Fruit fly (Drosophila melanogaster): ENCODE data around the gene CG13731.
A peak's percentile ranks its signal among the peaks of the same experiment; 100 is the strongest.

Gene CG13731

dm6 chr3L:17428779-17429178, 40.0 kb upstream of the CG13731 start, which contains the start of gene Gorab:
Gene Gorab (minus strand): TSS chr3L:17428836.
- TF ChIP-seq toe (GFP tag; optimal IDR thresholded peaks at IDR 0.05), result peak; percentile 76
- peak; percentile 59 for TF ChIP-seq CG33017 (tag; optimal IDR thresholded peaks at IDR 0.05)
- TF ChIP-seq Mnt (GFP tag; optimal IDR thresholded peaks at IDR 0.05), result peak; percentile 63
- no peak for TF ChIP-seq CG5204 (GFP tag; optimal IDR thresholded peaks at IDR 0.05)
- peak; percentile 61 for TF ChIP-seq tj (GFP tag; optimal IDR thresholded peaks at IDR 0.05)
- peak; percentile 74 for TF ChIP-seq CG11617 (GFP tag; optimal IDR thresholded peaks at IDR 0.05)
- TF ChIP-seq pad (GFP tag; optimal IDR thresholded peaks at IDR 0.05), result peak; percentile 54
- peak; percentile 88 for TF ChIP-seq bab1 (GFP tag; optimal IDR thresholded peaks at IDR 0.05)
- peak; percentile 55 for TF ChIP-seq Hr96 (GFP tag; optimal IDR thresholded peaks at IDR 0.05)
- TF ChIP-seq ovo (GFP tag; optimal IDR thresholded peaks at IDR 0.05), result peak; percentile 43
- no peak for TF ChIP-seq cnc (optimal IDR thresholded peaks at IDR 0.05)
- no peak for TF ChIP-seq cic (GFP tag; optimal IDR thresholded peaks at IDR 0.05)
- TF ChIP-seq CG7045 (GFP tag; optimal IDR thresholded peaks at IDR 0.05), result peak; percentile 73
- no peak for TF ChIP-seq kay (GFP tag; ENCODE audit: borderline replicate concordance)
- TF ChIP-seq CG1620 (GFP tag; optimal IDR thresholded peaks at IDR 0.05), result peak; percentile 87
- peak; percentile 67 for TF ChIP-seq Crg-1 (GFP tag; optimal IDR thresholded peaks at IDR 0.05)
- TF ChIP-seq CG14711 (tag; optimal IDR thresholded peaks at IDR 0.05), result peak; percentile 82
- peak; percentile 58 for TF ChIP-seq Clk (GFP tag; optimal IDR thresholded peaks at IDR 0.05)
- TF ChIP-seq CG7101 (tag; optimal IDR thresholded peaks at IDR 0.05), result peak; percentile 79
- TF ChIP-seq CG12768 (GFP tag; optimal IDR thresholded peaks at IDR 0.05), result peak; percentile 4

DNA sequence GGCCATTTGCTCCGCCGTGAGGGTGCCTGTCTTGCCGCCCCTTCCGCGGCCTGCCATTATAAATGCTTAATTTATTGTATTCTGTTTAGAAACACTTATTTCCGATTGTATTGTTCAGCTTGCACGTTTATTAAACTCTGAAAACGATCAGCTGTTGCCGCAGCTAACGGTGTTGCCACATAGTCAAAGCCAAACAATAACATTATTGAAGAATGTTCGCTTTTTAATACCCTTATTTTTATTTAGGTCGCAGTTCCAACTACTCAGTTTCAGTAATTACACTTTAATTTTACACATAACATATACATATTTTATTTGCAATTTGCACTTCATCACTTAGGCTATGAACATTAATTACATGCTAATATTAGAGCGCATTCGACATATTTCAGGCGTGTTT, 38.3 kb upstream of the CG13731 start, which contains the start of gene Polr3G:
Gene Polr3G, minus strand, starts transcription at position 118 of the 400 bp plus-strand sequence.
- no peak for TF ChIP-seq CG33017 (tag; optimal IDR thresholded peaks at IDR 0.05)
- peak; percentile 18 for TF ChIP-seq CG11617 (GFP tag; optimal IDR thresholded peaks at IDR 0.05)
- TF ChIP-seq bab1 (GFP tag; optimal IDR thresholded peaks at IDR 0.05), result peak; percentile 21
- peak; percentile 4 for TF ChIP-seq Mnt (GFP tag; optimal IDR thresholded peaks at IDR 0.05)
- peak; percentile 10 for TF ChIP-seq CG7101 (tag; optimal IDR thresholded peaks at IDR 0.05)

- TF ChIP-seq kay (GFP tag; ENCODE audit: borderline replicate concordance) (no peak), CG5204 (GFP tag; optimal IDR thresholded peaks at IDR 0.05) (no peak), CG12768 (GFP tag; optimal IDR thresholded peaks at IDR 0.05) (peak; percentile 64), CG14711 (tag; optimal IDR thresholded peaks at IDR 0.05) (peak; percentile 66), Crg-1 (GFP tag; optimal IDR thresholded peaks at IDR 0.05) (peak; percentile 68), CG7101 (tag; optimal IDR thresholded peaks at IDR 0.05) (peak; percentile 79), bab1 (GFP tag; optimal IDR thresholded peaks at IDR 0.05) (peak; percentile 87), Clk (GFP tag; optimal IDR thresholded peaks at IDR 0.05) (no peak), CG1620 (GFP tag; optimal IDR thresholded peaks at IDR 0.05) (peak; percentile 80), CG11617 (GFP tag; optimal IDR thresholded peaks at IDR 0.05) (peak; percentile 67), CG7045 (GFP tag; optimal IDR thresholded peaks at IDR 0.05) (peak; percentile 45), CG33017 (tag; optimal IDR thresholded peaks at IDR 0.05) (peak; percentile 53), Hr96 (GFP tag; optimal IDR thresholded peaks at IDR 0.05) (peak; percentile 51), pad (GFP tag; optimal IDR thresholded peaks at IDR 0.05) (peak; percentile 51), cnc (optimal IDR thresholded peaks at IDR 0.05) (no peak), tj (GFP tag; optimal IDR thresholded peaks at IDR 0.05) (peak; percentile 49), ovo (GFP tag; optimal IDR thresholded peaks at IDR 0.05) (peak; percentile 11), toe (GFP tag; optimal IDR thresholded peaks at IDR 0.05) (peak; percentile 83), Mnt (GFP tag; optimal IDR thresholded peaks at IDR 0.05) (peak; percentile 72)
These were observed 36.5 kb upstream of the CG13731 start, which contains the start of the genes Sec3 and COX7B for dm6 chr3L:17425132-17425713. Gene Sec3 (minus strand): TSS chr3L:17425217. Gene COX7B (plus strand): TSS chr3L:17425477.

DNA sequence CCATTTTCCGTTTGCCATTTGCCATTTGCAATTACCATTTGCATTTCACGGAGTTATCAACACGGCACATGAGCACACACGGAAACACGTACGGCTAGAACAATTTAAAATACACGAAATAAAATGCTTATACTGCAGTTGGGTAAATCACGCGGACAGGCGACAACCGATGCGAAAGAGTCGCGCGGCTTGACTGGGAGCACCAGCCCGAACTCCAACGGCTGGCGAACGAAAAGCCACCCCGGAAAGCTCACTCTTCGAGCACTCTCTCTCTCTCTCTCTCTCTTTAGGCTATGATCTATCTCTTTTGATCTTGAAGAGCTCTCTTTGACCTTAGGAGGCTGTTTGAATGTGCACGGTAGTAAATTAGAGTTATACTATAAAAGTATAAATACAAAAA, 32.6 kb upstream of the CG13731 start, which contains the start of gene blot:
Gene blot, minus strand, starts transcription at position 196 of the 400 bp plus-strand sequence.
- TF ChIP-seq bab1 (GFP tag; optimal IDR thresholded peaks at IDR 0.05) (peak; percentile 59), Crg-1 (GFP tag; optimal IDR thresholded peaks at IDR 0.05) (no peak), tj (GFP tag; optimal IDR thresholded peaks at IDR 0.05) (peak; percentile 82), Clk (GFP tag; optimal IDR thresholded peaks at IDR 0.05) (no peak), CG7101 (tag; optimal IDR thresholded peaks at IDR 0.05) (peak; percentile 3), CG5204 (GFP tag; optimal IDR thresholded peaks at IDR 0.05) (no peak), CG12768 (GFP tag; optimal IDR thresholded peaks at IDR 0.05) (peak; percentile 18), CG1620 (GFP tag; optimal IDR thresholded peaks at IDR 0.05) (no peak), Hr96 (GFP tag; optimal IDR thresholded peaks at IDR 0.05) (no peak), CG14711 (tag; optimal IDR thresholded peaks at IDR 0.05) (no peak), CG33017 (tag; optimal IDR thresholded peaks at IDR 0.05) (no peak), kay (GFP tag; ENCODE audit: borderline replicate concordance) (no peak), pad (GFP tag; optimal IDR thresholded peaks at IDR 0.05) (no peak), cnc (optimal IDR thresholded peaks at IDR 0.05) (no peak), CG11617 (GFP tag; optimal IDR thresholded peaks at IDR 0.05) (no peak), cic (GFP tag; optimal IDR thresholded peaks at IDR 0.05) (no peak), ovo (GFP tag; optimal IDR thresholded peaks at IDR 0.05) (no peak), Mnt (GFP tag; optimal IDR thresholded peaks at IDR 0.05) (peak; percentile 45), toe (GFP tag; optimal IDR thresholded peaks at IDR 0.05) (no peak), CG7045 (GFP tag; optimal IDR thresholded peaks at IDR 0.05) (no peak)

DNA sequence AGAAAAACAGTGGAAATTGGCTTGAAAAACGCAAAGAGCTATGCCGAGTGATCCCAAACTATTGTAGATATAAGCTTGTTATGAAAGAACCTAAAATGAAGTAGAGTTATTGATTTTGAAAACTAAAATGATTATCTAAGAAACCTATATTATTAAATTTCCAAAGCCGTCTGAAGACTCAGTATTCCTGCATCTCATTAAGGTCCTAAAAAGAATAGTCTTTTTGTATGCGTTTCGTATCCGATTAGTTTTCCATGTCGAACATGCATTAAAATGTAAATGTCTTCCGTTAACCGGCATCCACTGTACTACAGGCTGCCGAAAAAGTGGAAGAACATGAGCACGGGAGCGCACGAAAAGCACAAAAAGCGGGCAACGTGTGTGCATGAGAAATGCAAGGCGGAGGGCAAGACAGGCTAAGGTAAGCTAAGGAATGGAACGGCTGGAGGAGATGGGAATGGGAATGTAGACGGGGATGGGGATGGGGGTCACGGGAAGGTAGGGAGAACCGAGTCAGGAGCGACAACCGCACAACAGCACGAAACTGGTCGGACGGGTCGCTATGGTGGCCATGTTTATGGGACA, 31.9 kb upstream of the CG13731 start:
- TF ChIP-seq CG12768 (GFP tag; optimal IDR thresholded peaks at IDR 0.05) (no peak), Mnt (GFP tag; optimal IDR thresholded peaks at IDR 0.05) (no peak), ovo (GFP tag; optimal IDR thresholded peaks at IDR 0.05) (no peak), cnc (optimal IDR thresholded peaks at IDR 0.05) (no peak)

All from whole organism, adult.